Worm (Caenorhabditis elegans) whole organism, midembryonic: ENCODE measurements around the gene sft-1.

ENCODE experiments used
- klf-2 ChIP-seq: fragments of 200-800 bp; sonication (Bioruptor generic); conservative IDR thresholded peaks from 2 replicates; pipeline ENCODE4 v1.3.6; 2022; ENCODE audit warnings: missing genetic modification reagents, missing genetic modification characterization, missing compliant biosample characterization
- ref-1 ChIP-seq: fragments of 200-800 bp; sonication (Bioruptor generic); conservative IDR thresholded peaks from 2 replicates; pipeline ENCODE4 v1.3.6; 2022; ENCODE audit warnings: missing genetic modification reagents, missing genetic modification characterization, missing compliant biosample characterization

ce11 chrIII:3111534-3111933, 25.1 kb downstream of the sft-1 start:
- no peak for TF ChIP-seq ref-1 (GFP tag; lab: Robert Waterston, UW)
- TF ChIP-seq klf-2 = no peak
